Worm (Caenorhabditis elegans): ENCODE measurements around the gene C16D9.4.

Gene C16D9.4

DNA sequence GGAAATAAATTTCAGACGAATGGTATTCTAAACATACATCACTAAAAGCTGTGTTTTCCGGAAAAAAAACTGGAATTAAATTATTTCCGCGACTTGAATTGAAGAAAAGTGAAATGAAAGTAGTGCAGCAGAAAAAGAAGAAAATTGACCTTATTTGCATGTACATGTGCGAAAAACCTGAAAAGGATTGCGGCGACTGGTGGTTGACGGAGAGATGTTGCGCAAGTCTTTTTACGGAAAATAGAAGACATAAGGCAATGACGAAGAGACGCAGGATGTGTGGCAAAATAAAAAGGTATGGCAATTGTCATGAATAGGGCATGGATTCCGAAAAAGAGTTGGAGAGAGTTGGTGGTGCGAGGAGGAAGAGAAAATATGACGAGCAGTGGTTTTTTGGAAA, 12.3 kb upstream of the C16D9.4 start:
- TF ChIP-seq R02D3.7 (tag; optimal IDR thresholded peaks at IDR 0.05) (no peak), ctbp-1 (GFP tag; IDR thresholded peaks at IDR 0.05) (no peak), set-16 (GFP tag; IDR thresholded peaks at IDR 0.05) (no peak), mdl-1 (tag; optimal IDR thresholded peaks at IDR 0.05) (no peak), zfp-3 (GFP tag; conservative IDR thresholded peaks at IDR 0.05) (no peak), gei-8 (GFP tag; optimal IDR thresholded peaks at IDR 0.05) (no peak), F26F4.8 (GFP tag; conservative IDR thresholded peaks at IDR 0.05) (no peak), nhr-48 (tag; optimal IDR thresholded peaks at IDR 0.05) (no peak)

- TF ChIP-seq ces-1 (GFP tag; optimal IDR thresholded peaks at IDR 0.05) (peak; percentile 53), aha-1 (tag) (peak; percentile 81), F10B5.3 (tag; optimal IDR thresholded peaks at IDR 0.05) (no peak)
These were observed 11.2 kb upstream of the C16D9.4 start for ce11 chrV:8253946-8254345.

DNA sequence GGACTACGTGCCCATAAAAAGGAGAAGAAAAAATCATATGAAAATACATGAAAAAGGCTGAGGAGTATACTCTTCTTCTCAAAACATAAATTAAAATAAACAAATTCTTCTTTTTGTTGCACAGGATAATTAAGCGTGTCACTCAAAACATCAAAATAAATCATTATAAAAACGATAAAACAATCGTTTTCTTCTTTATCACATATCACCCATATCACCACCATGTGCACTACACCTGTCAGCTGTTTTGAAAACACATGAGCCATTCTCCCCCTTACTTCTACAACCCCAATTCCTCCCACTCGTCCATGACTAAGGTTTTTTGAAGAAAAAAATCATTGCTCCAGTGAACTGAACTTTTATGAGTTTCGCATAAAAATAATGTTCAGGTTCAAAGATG, 9.8 kb upstream of the C16D9.4 start:
- TF ChIP-seq fos-1 (tag; optimal IDR thresholded peaks at IDR 0.05) (no peak), snpc-4 (tag; optimal IDR thresholded peaks at IDR 0.05) (no peak), hlh-30 (tag; optimal IDR thresholded peaks at IDR 0.05; ENCODE audit: insufficient read depth) (peak; percentile 21), unc-62 (GFP tag; optimal IDR thresholded peaks at IDR 0.05 in 1 of 2) (peak in 1 of 2 experiments; percentile 18), unc-62 (tag; optimal IDR thresholded peaks at IDR 0.05) (no peak)

- TF ChIP-seq skn-1 (tag; optimal IDR thresholded peaks at IDR 0.05) (no peak), ceh-44 (GFP tag; IDR thresholded peaks at IDR 0.05) (no peak), hlh-30 (tag; optimal IDR thresholded peaks at IDR 0.05; ENCODE audit: insufficient read depth) (peak; percentile 55), lin-39 (tag; optimal IDR thresholded peaks at IDR 0.05) (no peak), zfp-3 (GFP tag; conservative IDR thresholded peaks at IDR 0.05) (no peak), unc-62 (GFP tag; optimal IDR thresholded peaks at IDR 0.05 in 1 of 2) (peak in 1 of 2 experiments; percentile 22), unc-62 (tag; optimal IDR thresholded peaks at IDR 0.05) (no peak)
These were observed 8.4 kb upstream of the C16D9.4 start for ce11 chrV:8251075-8251474.

ce11 chrV:8250208-8250607, 7.5 kb upstream of the C16D9.4 start, which contains the start of gene C16D9.6:
C16D9.6 (minus strand) TSS chrV:8250308.
- TF ChIP-seq F44E2.7 (GFP tag; IDR thresholded peaks at IDR 0.05): no peak
- no peak for TF ChIP-seq fos-1 (tag; optimal IDR thresholded peaks at IDR 0.05)
- no peak for TF ChIP-seq mdl-1 (tag; optimal IDR thresholded peaks at IDR 0.05)
- no peak for TF ChIP-seq ceh-20 (GFP tag; IDR thresholded peaks at IDR 0.05)
- no peak for TF ChIP-seq nhr-76 (tag; optimal IDR thresholded peaks at IDR 0.05)
- no peak for TF ChIP-seq T26A8.4 (GFP tag; IDR thresholded peaks at IDR 0.05)
- TF ChIP-seq nhr-41 (GFP tag; IDR thresholded peaks at IDR 0.05): no peak
- TF ChIP-seq ZK337.2 (GFP tag; IDR thresholded peaks at IDR 0.05): no peak
- TF ChIP-seq zfp-2 (tag; optimal IDR thresholded peaks at IDR 0.05): no peak
- no peak for TF ChIP-seq lin-39 (tag; optimal IDR thresholded peaks at IDR 0.05)
- no peak for TF ChIP-seq lin-38 (GFP tag; IDR thresholded peaks at IDR 0.05)
- no peak for TF ChIP-seq lin-15B (tag; optimal IDR thresholded peaks at IDR 0.05)
- no peak for TF ChIP-seq arid-1 (GFP tag; conservative IDR thresholded peaks at IDR 0.05)
- TF ChIP-seq rbr-2 (tag; optimal IDR thresholded peaks at IDR 0.05): no peak
- TF ChIP-seq ceh-62 (tag; optimal IDR thresholded peaks at IDR 0.05): no peak

- no peak for TF ChIP-seq dmd-9 (GFP tag; IDR thresholded peaks at IDR 0.05)
- no peak for TF ChIP-seq D1046.2 (GFP tag; IDR thresholded peaks at IDR 0.05)
- no peak for TF ChIP-seq nhr-28 (tag; optimal IDR thresholded peaks at IDR 0.05)
- no peak for TF ChIP-seq cey-2 (tag; optimal IDR thresholded peaks at IDR 0.05; ENCODE audit: borderline replicate concordance, insufficient read depth)
- TF ChIP-seq F44E2.7 (GFP tag; IDR thresholded peaks at IDR 0.05): no peak
- TF ChIP-seq skn-1 (tag; optimal IDR thresholded peaks at IDR 0.05): no peak
- no peak for TF ChIP-seq Y5F2A.4 (GFP tag; optimal IDR thresholded peaks at IDR 0.05)
- TF ChIP-seq attf-4 (tag; optimal IDR thresholded peaks at IDR 0.05): no peak
- TF ChIP-seq nhr-111 (GFP tag; optimal IDR thresholded peaks at IDR 0.05): peak; percentile 54
- peak; percentile 61 for TF ChIP-seq php-3 (GFP tag; IDR thresholded peaks at IDR 0.05)
- TF ChIP-seq fos-1 (tag; optimal IDR thresholded peaks at IDR 0.05): no peak
- TF ChIP-seq unc-39 (tag; optimal IDR thresholded peaks at IDR 0.05): no peak
- TF ChIP-seq nhr-41 (GFP tag; IDR thresholded peaks at IDR 0.05): peak; percentile 46; the same call in 1 of the 2 replicates
- peak; percentile 97 for TF ChIP-seq ama-1 (optimal IDR thresholded peaks at IDR 0.05)
- TF ChIP-seq snpc-4 (tag; optimal IDR thresholded peaks at IDR 0.05): peak; percentile 91
- no peak for TF ChIP-seq madf-9 (GFP tag; conservative IDR thresholded peaks at IDR 0.05)
These were observed 4.8 kb upstream of the C16D9.4 start for ce11 chrV:8247311-8248105.
